Fruit fly (Drosophila melanogaster) whole organism: ENCODE measurements around the gene CG18549.

Experiments
- CG8478 ChIP-seq: fragments of >200 bp; optimal IDR thresholded peaks from 2 replicates; lab custom pipeline; 2018; ENCODE audit warnings: inconsistent platforms
- Dll ChIP-seq: fragments of >200 bp; optimal IDR thresholded peaks from 2 replicates; lab custom pipeline; 2017
- EcR ChIP-seq, 2 experiments: fragments of >200 bp; optimal IDR thresholded peaks; 2 replicates each; lab custom pipeline; 2017; ENCODE audit warnings: missing biosample characterization in 2 of 2, missing genetic modification characterization in 2 of 2, missing genetic modification reagents in 2 of 2
- pan ChIP-seq: fragments of >200 bp; optimal IDR thresholded peaks from 2 replicates; lab custom pipeline; 2017
- psq ChIP-seq: fragments of >200 bp; optimal IDR thresholded peaks from 2 replicates; lab custom pipeline; 2017
- usp ChIP-seq: fragments of >200 bp; optimal IDR thresholded peaks from 2 replicates; lab custom pipeline; 2017; ENCODE audit warnings: missing biosample characterization, missing genetic modification characterization, mixed read lengths

CG18549 gene

dm6 chr3R:12448889-12449314 is at the start of gene CG18549:
CG18549 (plus strand) TSS chr3R:12449296.
- no peak for TF ChIP-seq usp (GFP tag; lab: Kevin White, UChicago)
- no peak for TF ChIP-seq CG8478
- no peak for TF ChIP-seq psq
- no peak for TF ChIP-seq pan (lab: Kevin White, UChicago)

dm6 chr3R:12401672-12402296 is 47.3 kb upstream of the CG18549 start, which contains the start of gene DNAlig3:
DNAlig3 (minus strand) TSS chr3R:12401839.
- TF ChIP-seq EcR (GFP tag; optimal IDR thresholded peaks at IDR 0.05; lab: Kevin White, UChicago) = no peak
- TF ChIP-seq pan (lab: Kevin White, UChicago) = no peak
- TF ChIP-seq psq = no peak

- TF ChIP-seq EcR (GFP tag; optimal IDR thresholded peaks at IDR 0.05; lab: Kevin White, UChicago) (no peak), pan (lab: Kevin White, UChicago) (no peak), psq (no peak), CG8478 (no peak), Dll (lab: Kevin White, UChicago) (no peak), usp (GFP tag; lab: Kevin White, UChicago) (no peak)
Measured at dm6 chr3R:12402935-12403334, 46.2 kb upstream of the CG18549 start.

- TF ChIP-seq CG8478 (no peak), Dll (lab: Kevin White, UChicago) (no peak), psq (no peak), pan (lab: Kevin White, UChicago) (no peak), EcR (GFP tag; optimal IDR thresholded peaks at IDR 0.05; lab: Kevin White, UChicago) (no peak), usp (GFP tag; lab: Kevin White, UChicago) (no peak)
Measured at dm6 chr3R:12405134-12405533, 44.0 kb upstream of the CG18549 start.

- TF ChIP-seq CG8478 = no peak
- no peak for TF ChIP-seq pan (lab: Kevin White, UChicago)
- TF ChIP-seq psq = no peak
- no peak for TF ChIP-seq usp (GFP tag; lab: Kevin White, UChicago)
- no peak for TF ChIP-seq Dll (lab: Kevin White, UChicago)
- no peak for TF ChIP-seq EcR (GFP tag; optimal IDR thresholded peaks at IDR 0.05; lab: Kevin White, UChicago)
Measured at dm6 chr3R:12405928-12406234, 43.2 kb upstream of the CG18549 start, which contains the start of gene Cyp9f2. Cyp9f2 (minus strand) TSS chr3R:12406028.

dm6 chr3R:12406235-12407196 is 42.6 kb upstream of the CG18549 start, which contains the start of gene CG5167:
CG5167 (plus strand) TSS chr3R:12406532.
- TF ChIP-seq usp (GFP tag; lab: Kevin White, UChicago) (no peak), EcR (GFP tag; optimal IDR thresholded peaks at IDR 0.05; lab: Kevin White, UChicago) (no peak), CG8478 (no peak), pan (lab: Kevin White, UChicago) (no peak), psq (no peak), Dll (lab: Kevin White, UChicago) (no peak)

dm6 chr3R:12408160-12408559 is 40.9 kb upstream of the CG18549 start, which contains the start of gene CG5196:
CG5196 (plus strand) TSS chr3R:12408316.
- TF ChIP-seq pan (lab: Kevin White, UChicago) (no peak), CG8478 (no peak), Dll (lab: Kevin White, UChicago) (no peak), EcR (GFP tag; optimal IDR thresholded peaks at IDR 0.05; lab: Kevin White, UChicago) (no peak), usp (GFP tag; lab: Kevin White, UChicago) (no peak), psq (no peak)

- no peak for TF ChIP-seq CG8478
Measured at dm6 chr3R:12411449-12411848, 37.6 kb upstream of the CG18549 start.

dm6 chr3R:12413274-12413958 is 35.7 kb upstream of the CG18549 start, which contains the start of the genes Dip-C and pps:
Dip-C (minus strand) TSS chr3R:12413759.
pps (plus strand) TSS chr3R:12413828.
- no peak for TF ChIP-seq EcR (GFP tag; optimal IDR thresholded peaks at IDR 0.05; lab: Kevin White, UChicago)

- TF ChIP-seq EcR (GFP tag; optimal IDR thresholded peaks at IDR 0.05; lab: Kevin White, UChicago) = no peak
Measured at dm6 chr3R:12422379-12422975, 26.6 kb upstream of the CG18549 start, which contains the start of the genes Scgbeta and CG17202. Scgbeta (minus strand) TSS chr3R:12422429. CG17202 (plus strand) TSS chr3R:12422768.

- TF ChIP-seq pan (lab: Kevin White, UChicago) (no peak), usp (GFP tag; lab: Kevin White, UChicago) (no peak), psq (no peak), CG8478 (no peak), EcR (GFP tag; optimal IDR thresholded peaks at IDR 0.05; lab: Kevin White, UChicago) (no peak), Dll (lab: Kevin White, UChicago) (no peak)
Measured at dm6 chr3R:12423997-12424396, 25.1 kb upstream of the CG18549 start.
